Fruit fly (Drosophila melanogaster): ENCODE results near the gene CalpC.

CalpC gene

DNA sequence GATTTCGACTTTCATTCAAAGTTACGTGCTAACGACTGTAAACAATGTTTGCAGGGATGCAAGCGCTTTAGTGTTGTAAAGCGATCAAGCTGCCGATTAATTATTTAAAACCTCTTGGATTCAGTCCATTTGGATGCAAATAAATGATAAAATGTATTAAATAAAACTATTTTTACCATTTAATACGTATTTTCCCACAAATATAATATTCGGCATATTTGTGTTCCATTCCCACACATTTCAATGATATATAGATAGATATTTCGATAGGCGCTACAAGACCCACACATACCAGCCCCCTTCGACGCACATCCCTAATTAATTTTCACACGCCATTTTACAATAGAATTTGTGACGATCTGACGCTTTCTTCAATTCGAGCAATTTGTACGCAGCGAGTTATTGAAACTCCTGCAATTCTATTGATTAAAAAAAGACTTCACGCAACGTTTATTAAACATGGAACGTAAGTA, 37.0 kb upstream of the CalpC start, which contains the start of the genes CG32576 and caz (continued):
- TF ChIP-seq CG10979 (tag; optimal IDR thresholded peaks at IDR 0.05) = peak; percentile 5
- peak; percentile 26 for TF ChIP-seq CG9727 (GFP tag; optimal IDR thresholded peaks at IDR 0.05)
- TF ChIP-seq D (optimal IDR thresholded peaks at IDR 0.05) = no peak
- TF ChIP-seq D (GFP tag; optimal IDR thresholded peaks at IDR 0.05) = peak; percentile 23
- TF ChIP-seq cad (GFP tag; optimal IDR thresholded peaks at IDR 0.05) = no peak
- no peak for TF ChIP-seq H15 (GFP tag; IDR thresholded peaks at IDR 0.05)
- no peak for TF ChIP-seq CG2678 (tag; optimal IDR thresholded peaks at IDR 0.05)
- TF ChIP-seq CG4730 (GFP tag; IDR thresholded peaks at IDR 0.05) = no peak
- no peak for TF ChIP-seq bcd (GFP tag; optimal IDR thresholded peaks at IDR 0.05)
- TF ChIP-seq unpg (GFP tag; optimal IDR thresholded peaks at IDR 0.05) = peak; percentile 31
- no peak for TF ChIP-seq gro (GFP tag; optimal IDR thresholded peaks at IDR 0.05)
- TF ChIP-seq CG13775 (GFP tag; optimal IDR thresholded peaks at IDR 0.05) = no peak
- no peak for TF ChIP-seq br (optimal IDR thresholded peaks at IDR 0.05)
- no peak for TF ChIP-seq HLHmδ (GFP tag; optimal IDR thresholded peaks at IDR 0.05)
- TF ChIP-seq Optix (GFP tag; IDR thresholded peaks at IDR 0.05) = no peak
- no peak for TF ChIP-seq CG6854 (GFP tag; optimal IDR thresholded peaks at IDR 0.05)
- TF ChIP-seq CG11456 (GFP tag; IDR thresholded peaks at IDR 0.05) = no peak
- TF ChIP-seq CG11723 (GFP tag; optimal IDR thresholded peaks at IDR 0.05) = no peak
- TF ChIP-seq CG18764 (GFP tag; optimal IDR thresholded peaks at IDR 0.05) = no peak
- TF ChIP-seq CG18599 (GFP tag; optimal IDR thresholded peaks at IDR 0.05) = no peak
- no peak for TF ChIP-seq ssp (GFP tag; IDR thresholded peaks at IDR 0.05)
- no peak for TF ChIP-seq wdn (GFP tag; IDR thresholded peaks at IDR 0.05)
- TF ChIP-seq cato (GFP tag; optimal IDR thresholded peaks at IDR 0.05; ENCODE audit: borderline replicate concordance) = no peak
- TF ChIP-seq CG11398 (GFP tag; optimal IDR thresholded peaks at IDR 0.05) = no peak
- TF ChIP-seq B-H2 (GFP tag; optimal IDR thresholded peaks at IDR 0.05) = peak; percentile 52
- no peak for TF ChIP-seq ranshi (GFP tag; IDR thresholded peaks at IDR 0.05)
- TF ChIP-seq otp (GFP tag; IDR thresholded peaks at IDR 0.05) = no peak
- peak; percentile 81 for TF ChIP-seq Sry-δ (GFP tag; optimal IDR thresholded peaks at IDR 0.05)
- TF ChIP-seq CG3163 (GFP tag; optimal IDR thresholded peaks at IDR 0.05) = no peak
- no peak for TF ChIP-seq Bteb2 (GFP tag; optimal IDR thresholded peaks at IDR 0.05)
- TF ChIP-seq psq (GFP tag; optimal IDR thresholded peaks at IDR 0.05) = no peak
- no peak for TF ChIP-seq peb (GFP tag; IDR thresholded peaks at IDR 0.05)
- no peak for TF ChIP-seq ac (GFP tag; optimal IDR thresholded peaks at IDR 0.05)
- no peak for TF ChIP-seq D19A (tag; optimal IDR thresholded peaks at IDR 0.05)
- no peak for TF ChIP-seq Asciz (GFP tag; optimal IDR thresholded peaks at IDR 0.05)
- TF ChIP-seq Drgx (GFP tag; IDR thresholded peaks at IDR 0.05) = no peak
- TF ChIP-seq CG30431 (GFP tag; optimal IDR thresholded peaks at IDR 0.05) = no peak
- no peak for TF ChIP-seq CG9215 (GFP tag; IDR thresholded peaks at IDR 0.05)
- TF ChIP-seq CG9817 (tag; optimal IDR thresholded peaks at IDR 0.05) = no peak
- no peak for TF ChIP-seq shn (GFP tag; optimal IDR thresholded peaks at IDR 0.05)
- TF ChIP-seq slbo (GFP tag; IDR thresholded peaks at IDR 0.05) = peak; percentile 24; the same call in 1 of the 2 replicates
- TF ChIP-seq fu2 (GFP tag; optimal IDR thresholded peaks at IDR 0.05) = no peak
- TF ChIP-seq hth (optimal IDR thresholded peaks at IDR 0.05) = no peak
- no peak for TF ChIP-seq pum (GFP tag; optimal IDR thresholded peaks at IDR 0.05)
- TF ChIP-seq Hey (tag; optimal IDR thresholded peaks at IDR 0.05) = no peak
- peak; percentile 13 for TF ChIP-seq fd3F (GFP tag; optimal IDR thresholded peaks at IDR 0.05)
- TF ChIP-seq CG5180 (GFP tag; optimal IDR thresholded peaks at IDR 0.05) = no peak
- TF ChIP-seq CG7556 (GFP tag; optimal IDR thresholded peaks at IDR 0.05) = peak; percentile 32
- TF ChIP-seq CG12299 (tag; optimal IDR thresholded peaks at IDR 0.05) = peak; percentile 22
- peak; percentile 76 for TF ChIP-seq row (GFP tag; IDR thresholded peaks at IDR 0.05)
- no peak for TF ChIP-seq CG11560 (tag; IDR thresholded peaks at IDR 0.05)
- TF ChIP-seq CG9876 (GFP tag; optimal IDR thresholded peaks at IDR 0.05) = no peak
- TF ChIP-seq nom (GFP tag; optimal IDR thresholded peaks at IDR 0.05) = no peak
